Fruit fly (Drosophila melanogaster) whole organism, embryonic: Measurements from ENCODE around the gene IKKbeta.

Source experiments
- Atf3 ChIP-seq: fragments of 200-800 bp; sonication (Bioruptor generic); optimal IDR thresholded peaks from 3 replicates; lab custom pipeline; 2016; ENCODE audit warnings: missing biosample characterization, missing genetic modification characterization
- CG10543 ChIP-seq: fragments of 200-800 bp; sonication (Bioruptor generic); optimal IDR thresholded peaks from 3 replicates; lab custom pipeline; 2017; ENCODE audit warnings: missing biosample characterization, mild to moderate bottlenecking, missing genetic modification characterization, moderate library complexity
- CG11504 ChIP-seq: fragments of 200-800 bp; sonication (Bioruptor generic); optimal IDR thresholded peaks from 3 replicates; lab custom pipeline; 2019; ENCODE audit warnings: missing biosample characterization, mild to moderate bottlenecking, missing genetic modification characterization, moderate library complexity
- CG11696 ChIP-seq: fragments of 200-800 bp; sonication (Bioruptor generic); IDR thresholded peaks from 2 replicates; pipeline ENCODE4 v1.3.6; 2022; ENCODE audit warnings: missing biosample characterization, missing genetic modification characterization
- CG12769 ChIP-seq: fragments of 200-800 bp; sonication (Bioruptor generic); optimal IDR thresholded peaks from 2 replicates; lab custom pipeline; 2019; ENCODE audit warnings: missing biosample characterization, mild to moderate bottlenecking, missing genetic modification characterization, moderate library complexity
- CG14014 ChIP-seq: fragments of 200-800 bp; sonication (Bioruptor generic); IDR thresholded peaks from 2 replicates; pipeline ENCODE4 v1.3.6; 2022; ENCODE audit warnings: missing biosample characterization, missing genetic modification characterization
- CG14050 ChIP-seq: fragments of 200-800 bp; sonication (Bioruptor generic); IDR thresholded peaks from 3 replicates; pipeline ENCODE4 v1.3.6; 2022; ENCODE audit warnings: missing biosample characterization, missing genetic modification characterization
- CG16863 ChIP-seq: fragments of 200-800 bp; sonication (Bioruptor generic); optimal IDR thresholded peaks from 3 replicates; lab custom pipeline; 2016; ENCODE audit warnings: missing biosample characterization, missing genetic modification characterization
- CG17328 ChIP-seq: fragments of 200-800 bp; sonication (Bioruptor generic); IDR thresholded peaks from 2 replicates; pipeline ENCODE4 v1.3.6; 2022; ENCODE audit warnings: missing biosample characterization, missing genetic modification characterization
- CG17385 ChIP-seq: fragments of 200-800 bp; sonication (Bioruptor generic); optimal IDR thresholded peaks from 3 replicates; lab custom pipeline; 2018; ENCODE audit warnings: missing biosample characterization, mild to moderate bottlenecking, missing genetic modification characterization
- CG17612 ChIP-seq: fragments of 200-800 bp; sonication (Bioruptor generic); IDR thresholded peaks from 2 replicates; pipeline ENCODE4 v1.3.6; 2022; ENCODE audit warnings: missing biosample characterization, missing genetic modification characterization
- CG1832 ChIP-seq: fragments of 200-800 bp; sonication (Bioruptor generic); optimal IDR thresholded peaks from 2 replicates; lab custom pipeline; 2017; ENCODE audit warnings: missing biosample characterization, mild to moderate bottlenecking, missing genetic modification characterization, inconsistent platforms
- CG2199 ChIP-seq: fragments of 200-800 bp; sonication (Bioruptor generic); IDR thresholded peaks from 3 replicates; pipeline ENCODE4 v1.3.6; 2022; ENCODE audit warnings: missing biosample characterization, missing genetic modification characterization
- CG3065 ChIP-seq: fragments of 200-800 bp; sonication (Bioruptor generic); optimal IDR thresholded peaks from 2 replicates; lab custom pipeline; 2016; ENCODE audit warnings: missing biosample characterization, missing genetic modification characterization
- CG31224 ChIP-seq: fragments of 200-800 bp; sonication (Bioruptor generic); IDR thresholded peaks from 2 replicates; pipeline ENCODE4 v1.3.6; 2022; ENCODE audit warnings: missing biosample characterization, missing genetic modification characterization
- CG31441 ChIP-seq: fragments of 200-800 bp; sonication (Bioruptor generic); IDR thresholded peaks from 2 replicates; pipeline ENCODE4 v1.3.6; 2022; ENCODE audit warnings: missing biosample characterization, missing genetic modification characterization
- CG32767 ChIP-seq: fragments of 200-800 bp; sonication (Bioruptor generic); IDR thresholded peaks from 2 replicates; pipeline ENCODE4 v1.3.6; 2022; ENCODE audit warnings: missing biosample characterization, missing genetic modification characterization
- CG3407 ChIP-seq: fragments of 200-800 bp; sonication (Bioruptor generic); optimal IDR thresholded peaks from 2 replicates; lab custom pipeline; 2018; ENCODE audit warnings: missing biosample characterization, mild to moderate bottlenecking, missing genetic modification characterization
- CG4730 ChIP-seq: fragments of 200-800 bp; sonication (Bioruptor generic); IDR thresholded peaks from 2 replicates; pipeline ENCODE4 v1.3.6; 2022; ENCODE audit warnings: missing biosample characterization, missing genetic modification characterization
- CG6689 ChIP-seq: fragments of 200-800 bp; sonication (Bioruptor generic); IDR thresholded peaks from 2 replicates; pipeline ENCODE4 v1.3.6; 2022; ENCODE audit warnings: missing biosample characterization, missing genetic modification characterization
- CG6791 ChIP-seq: fragments of 200-800 bp; sonication (Bioruptor generic); IDR thresholded peaks from 3 replicates; pipeline ENCODE4 v1.3.6; 2022; ENCODE audit warnings: missing biosample characterization, missing genetic modification characterization; ENCODE audit not compliant: partially characterized antibody
- CG7963 ChIP-seq: fragments of 200-800 bp; sonication (Bioruptor generic); IDR thresholded peaks from 3 replicates; pipeline ENCODE4 v1.3.6; 2022; ENCODE audit warnings: missing biosample characterization, missing genetic modification characterization; ENCODE audit not compliant: partially characterized antibody
- CG8359 ChIP-seq: fragments of 200-800 bp; sonication (Bioruptor generic); optimal IDR thresholded peaks from 2 replicates; lab custom pipeline; 2017; ENCODE audit warnings: missing biosample characterization, mild to moderate bottlenecking, missing genetic modification characterization, borderline replicate concordance
- Camta ChIP-seq: fragments of 200-800 bp; sonication (Bioruptor generic); optimal IDR thresholded peaks from 2 replicates; lab custom pipeline; 2016; ENCODE audit warnings: missing biosample characterization, missing genetic modification characterization
- D ChIP-seq, 2 experiments: fragments of 200-800 bp in 1 of 2; fragments of >200 bp in 1 of 2; sonication (Bioruptor generic) in 1 of 2; optimal IDR thresholded peaks; 2 replicates in 1 of 2; 3 replicates in 1 of 2; lab custom pipeline; 2017; ENCODE audit warnings: mild to moderate bottlenecking in 1 of 2, missing biosample characterization in 1 of 2, missing genetic modification characterization in 1 of 2, missing genetic modification reagents in 1 of 2
- Dp ChIP-seq: fragments of 200-800 bp; sonication (Bioruptor generic); optimal IDR thresholded peaks from 2 replicates; lab custom pipeline; 2018; ENCODE audit warnings: missing biosample characterization, mild to moderate bottlenecking, missing genetic modification characterization, moderate library complexity
- Spps ChIP-seq: fragments of 200-800 bp; sonication (Bioruptor generic); optimal IDR thresholded peaks from 2 replicates; lab custom pipeline; 2018; ENCODE audit warnings: missing biosample characterization, mild to moderate bottlenecking, missing genetic modification characterization
- YL-1 ChIP-seq: fragments of 200-800 bp; sonication (Bioruptor generic); optimal IDR thresholded peaks from 3 replicates; lab custom pipeline; 2017; ENCODE audit warnings: missing biosample characterization, mild to moderate bottlenecking, missing genetic modification characterization
- al ChIP-seq: fragments of 200-800 bp; sonication (Bioruptor generic); IDR thresholded peaks from 2 replicates; pipeline ENCODE4 v1.3.6; 2022; ENCODE audit warnings: missing biosample characterization, missing genetic modification characterization
- az2 ChIP-seq: fragments of 200-800 bp; sonication (Bioruptor generic); optimal IDR thresholded peaks from 3 replicates; lab custom pipeline; 2016; ENCODE audit warnings: missing biosample characterization, missing genetic modification characterization
- bowl ChIP-seq: fragments of 200-800 bp; sonication (Bioruptor generic); IDR thresholded peaks from 2 replicates; pipeline ENCODE4 v1.3.6; 2022; ENCODE audit warnings: missing biosample characterization, missing genetic modification characterization
- fd3F ChIP-seq: fragments of 200-800 bp; sonication (Bioruptor generic); optimal IDR thresholded peaks from 2 replicates; lab custom pipeline; 2018; ENCODE audit warnings: missing biosample characterization, mild to moderate bottlenecking, missing genetic modification characterization, moderate library complexity
- ftz-f1 ChIP-seq: fragments of 200-800 bp; sonication (Bioruptor generic); optimal IDR thresholded peaks from 2 replicates; lab custom pipeline; 2016; ENCODE audit warnings: missing biosample characterization, missing genetic modification characterization
- gsb-n ChIP-seq: fragments of 200-800 bp; sonication (Bioruptor generic); optimal IDR thresholded peaks from 3 replicates; lab custom pipeline; 2018; ENCODE audit warnings: missing biosample characterization, mild to moderate bottlenecking, missing genetic modification characterization
- hbn ChIP-seq: fragments of 200-800 bp; sonication (Bioruptor generic); IDR thresholded peaks from 2 replicates; pipeline ENCODE4 v1.3.6; 2022; ENCODE audit warnings: missing biosample characterization, missing genetic modification characterization; ENCODE audit not compliant: partially characterized antibody
- lmd ChIP-seq: fragments of 200-800 bp; sonication (Bioruptor generic); IDR thresholded peaks from 2 replicates; pipeline ENCODE4 v1.3.6; 2022; ENCODE audit warnings: missing biosample characterization, missing genetic modification characterization
- p53 ChIP-seq: fragments of 200-800 bp; sonication (Bioruptor generic); optimal IDR thresholded peaks from 2 replicates; lab custom pipeline; 2016; ENCODE audit warnings: missing biosample characterization, missing genetic modification characterization
- pfk ChIP-seq: fragments of 200-800 bp; sonication (Bioruptor generic); optimal IDR thresholded peaks from 2 replicates; lab custom pipeline; 2018; ENCODE audit warnings: missing biosample characterization, mild to moderate bottlenecking, missing genetic modification characterization, moderate library complexity
- prd ChIP-seq, 3 experiments: fragments of >200 bp in 2 of 3; fragments of 200-800 bp in 1 of 3; sonication (Bioruptor generic) in 1 of 3; optimal IDR thresholded peaks in 2 of 3; IDR thresholded peaks in 1 of 3; 2 replicates in 2 of 3; 3 replicates in 1 of 3; pipeline versions ENCODE4 v1.3.6 to Lab custom; 2017 to 2022; ENCODE audit warnings: missing biosample characterization in 1 of 3, missing genetic modification characterization in 1 of 3
- rib ChIP-seq: fragments of 200-800 bp; sonication (Bioruptor generic); IDR thresholded peaks from 2 replicates; pipeline ENCODE4 v1.3.6; 2022; ENCODE audit warnings: missing biosample characterization, missing genetic modification characterization
- sd ChIP-seq: fragments of 200-800 bp; sonication (Bioruptor generic); optimal IDR thresholded peaks from 3 replicates; lab custom pipeline; 2018; ENCODE audit warnings: missing biosample characterization, mild to moderate bottlenecking, missing genetic modification characterization, moderate library complexity
- slou ChIP-seq: fragments of 200-800 bp; sonication (Bioruptor generic); optimal IDR thresholded peaks from 3 replicates; lab custom pipeline; 2016; ENCODE audit warnings: missing biosample characterization, missing genetic modification characterization
- slp2 ChIP-seq: fragments of 200-800 bp; sonication (Bioruptor generic); optimal IDR thresholded peaks from 2 replicates; lab custom pipeline; 2016; ENCODE audit warnings: missing biosample characterization, missing genetic modification characterization
- so ChIP-seq: fragments of 200-800 bp; sonication (Bioruptor generic); IDR thresholded peaks from 3 replicates; pipeline ENCODE4 v1.3.6; 2022; ENCODE audit warnings: missing biosample characterization, missing genetic modification characterization
- zfh1 ChIP-seq: fragments of 200-800 bp; sonication (Bioruptor generic); IDR thresholded peaks from 3 replicates; pipeline ENCODE4 v1.3.6; 2022; ENCODE audit warnings: missing biosample characterization, missing genetic modification characterization

Gene IKKbeta

DNA sequence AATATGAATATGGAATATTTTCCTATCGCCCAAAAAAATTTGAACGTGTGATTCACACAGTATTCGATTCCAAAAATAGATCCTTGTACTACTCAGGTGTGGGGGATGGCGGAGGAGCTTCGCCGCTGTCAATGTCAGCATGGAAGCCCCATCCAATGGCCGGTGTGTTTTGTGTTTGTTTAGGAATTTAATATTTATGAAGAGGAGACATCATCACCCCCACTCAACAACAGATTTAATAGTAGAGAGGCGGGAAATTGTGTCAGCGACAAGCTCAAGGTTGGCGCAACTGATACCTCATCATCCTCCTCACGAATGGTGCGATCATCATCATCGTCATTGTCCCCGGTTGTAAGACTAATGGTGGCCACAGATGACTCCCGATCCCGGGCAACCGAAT, 24.9 kb upstream of the IKKbeta start:
- TF ChIP-seq CG12769 (tag; lab: Kevin White, UChicago): peak; percentile 90
- no peak for TF ChIP-seq Atf3 (GFP tag; lab: Kevin White, UChicago)
- peak; percentile 12 for TF ChIP-seq CG10543 (GFP tag; lab: Kevin White, UChicago)
- no peak for TF ChIP-seq Spps
- peak; percentile 85 for TF ChIP-seq so (GFP tag; lab: Robert Waterston, UW)
- TF ChIP-seq ftz-f1 (GFP tag; lab: Kevin White, UChicago): peak; percentile 60
- TF ChIP-seq sd (tag; lab: Kevin White, UChicago): peak; percentile 90
- TF ChIP-seq CG11504 (tag; lab: Kevin White, UChicago): peak; percentile 3
- no peak for TF ChIP-seq CG6791

- no peak for TF ChIP-seq CG6689 (GFP tag; lab: Robert Waterston, UW)
- TF ChIP-seq bowl (GFP tag; lab: Robert Waterston, UW): 0 out of 2 replicates have a peak, but pooled peaks have one; percentile 18
- peak; percentile 34 for TF ChIP-seq CG3065 (GFP tag; lab: Kevin White, UChicago)
- TF ChIP-seq CG32767 (GFP tag; lab: Robert Waterston, UW): no peak
- no peak for TF ChIP-seq Camta (GFP tag; lab: Kevin White, UChicago)
- TF ChIP-seq CG11504 (tag; lab: Kevin White, UChicago): peak; percentile 98
- TF ChIP-seq CG11696: 0 out of 2 replicates have a peak, but pooled peaks have one; percentile 3
- TF ChIP-seq az2: peak; percentile 24
- TF ChIP-seq YL-1 (GFP tag; lab: Kevin White, UChicago): no peak
Observed at dm6 chr3R:16072581-16072908, 23.3 kb upstream of the IKKbeta start.

DNA sequence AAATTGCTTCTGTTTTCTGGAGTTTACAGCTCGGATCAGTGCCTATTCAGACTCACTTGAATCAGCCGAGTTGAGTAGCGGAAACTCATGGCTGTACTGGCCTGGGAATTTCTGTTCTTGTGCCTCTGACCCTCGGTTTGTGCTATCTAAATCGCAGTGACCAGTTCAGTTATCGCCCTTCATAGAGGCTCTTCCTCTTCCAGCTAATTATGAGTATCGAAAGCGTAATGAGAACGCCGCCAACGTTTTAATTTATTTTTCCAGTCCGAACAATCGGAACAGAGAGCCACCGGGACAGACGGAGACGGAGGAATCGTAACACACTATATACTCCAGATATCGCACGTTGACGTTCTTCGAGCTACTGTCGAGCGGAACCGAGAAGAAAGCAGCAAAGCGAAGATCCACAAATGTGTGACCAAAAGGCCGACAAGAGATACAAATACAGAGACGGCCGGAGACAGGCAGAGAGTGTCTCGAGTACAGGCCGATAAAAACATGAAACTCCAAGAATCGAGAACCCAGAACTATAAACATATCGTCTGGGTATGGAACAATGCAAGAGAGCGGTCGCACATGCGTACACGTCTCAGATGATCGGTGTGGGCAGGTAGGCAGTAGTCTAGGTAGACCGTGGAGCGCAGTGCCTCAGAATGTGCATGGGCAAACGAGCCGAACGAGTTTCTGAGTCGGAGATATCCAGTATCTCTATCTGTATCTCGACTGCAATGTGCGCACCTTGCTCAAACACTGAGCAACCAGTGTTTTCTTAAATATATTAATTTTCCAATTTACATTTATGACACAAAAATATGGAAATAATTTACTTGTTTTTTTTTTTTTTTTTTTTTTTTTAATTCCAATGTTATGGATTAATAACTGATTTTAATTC, 22.7 kb upstream of the IKKbeta start:
- TF ChIP-seq D (optimal IDR thresholded peaks at IDR 0.05; lab: Kevin White, UChicago) (no peak), D (GFP tag; optimal IDR thresholded peaks at IDR 0.05; lab: Kevin White, UChicago) (peak; percentile 62), CG4730 (0 out of 2 replicates have a peak, but pooled peaks have one; percentile 30), CG16863 (GFP tag; lab: Kevin White, UChicago) (peak; percentile 37), zfh1 (GFP tag; lab: Robert Waterston, UW) (peak; percentile 81), prd (optimal IDR thresholded peaks at IDR 0.05; lab: Kevin White, UChicago) (no peak), prd (GFP tag; IDR thresholded peaks at IDR 0.05; lab: Robert Waterston, UW) (peak; percentile 78), CG17385 (GFP tag; lab: Kevin White, UChicago) (peak; percentile 73), CG7963 (GFP tag; lab: Robert Waterston, UW) (no peak), CG31224 (GFP tag; lab: Robert Waterston, UW) (peak; percentile 32; the same call in 1 of the 2 replicates), pfk (GFP tag; lab: Kevin White, UChicago) (no peak), lmd (peak; percentile 63), rib (GFP tag; lab: Robert Waterston, UW) (no peak), CG31441 (GFP tag; lab: Robert Waterston, UW) (peak; percentile 74), CG17612 (GFP tag; lab: Robert Waterston, UW) (no peak), al (no peak), CG8359 (GFP tag; lab: Kevin White, UChicago) (no peak), CG17328 (GFP tag; lab: Robert Waterston, UW) (peak; percentile 91), CG14014 (GFP tag; lab: Robert Waterston, UW) (peak; percentile 21; the same call in 1 of the 2 replicates), CG3407 (GFP tag; lab: Kevin White, UChicago) (peak; percentile 61), slou (GFP tag; lab: Kevin White, UChicago) (no peak), CG6791 (peak; percentile 44; the same call in 1 of the 3 replicates), p53 (no peak), fd3F (GFP tag; lab: Kevin White, UChicago) (no peak), CG1832 (GFP tag; lab: Kevin White, UChicago) (no peak), Dp (no peak), slp2 (GFP tag; lab: Kevin White, UChicago) (no peak), hbn (no peak), CG14050 (GFP tag; lab: Robert Waterston, UW) (peak; percentile 73), CG2199 (GFP tag; lab: Robert Waterston, UW) (peak; percentile 89), gsb-n (tag; lab: Kevin White, UChicago) (peak; percentile 77)
